Fruit fly (Drosophila melanogaster) whole organism, embryonic: Measurements from ENCODE around the gene cue.

Experiments used
- Adf1 ChIP-seq: fragments of 200-800 bp; sonication (Bioruptor generic); IDR thresholded peaks from 2 replicates; pipeline ENCODE4 v1.3.6; 2022; ENCODE audit warnings: missing biosample characterization, missing genetic modification characterization
- Atf3 ChIP-seq: fragments of 200-800 bp; sonication (Bioruptor generic); optimal IDR thresholded peaks from 3 replicates; lab custom pipeline; 2016; ENCODE audit warnings: missing biosample characterization, missing genetic modification characterization
- CG10147 ChIP-seq: fragments of 200-800 bp; sonication (Bioruptor generic); optimal IDR thresholded peaks from 2 replicates; lab custom pipeline; 2019; ENCODE audit warnings: missing biosample characterization, mild to moderate bottlenecking, missing genetic modification characterization, moderate library complexity
- CG10209 ChIP-seq: fragments of 200-800 bp; sonication (Bioruptor generic); optimal IDR thresholded peaks from 3 replicates; lab custom pipeline; 2017; ENCODE audit warnings: missing biosample characterization, mild to moderate bottlenecking, missing genetic modification characterization, missing genetic modification reagents
- CG11504 ChIP-seq: fragments of 200-800 bp; sonication (Bioruptor generic); optimal IDR thresholded peaks from 3 replicates; lab custom pipeline; 2019; ENCODE audit warnings: missing biosample characterization, mild to moderate bottlenecking, missing genetic modification characterization, moderate library complexity
- CG11723 ChIP-seq: fragments of 200-800 bp; sonication (Bioruptor generic); optimal IDR thresholded peaks from 2 replicates; lab custom pipeline; 2017; ENCODE audit warnings: missing biosample characterization, mild to moderate bottlenecking, missing genetic modification characterization
- CG12104 ChIP-seq: fragments of 200-800 bp; sonication (Bioruptor generic); optimal IDR thresholded peaks from 3 replicates; lab custom pipeline; 2016; ENCODE audit warnings: missing biosample characterization, missing genetic modification characterization
- CG2199 ChIP-seq: fragments of 200-800 bp; sonication (Bioruptor generic); IDR thresholded peaks from 3 replicates; pipeline ENCODE4 v1.3.6; 2022; ENCODE audit warnings: missing biosample characterization, missing genetic modification characterization
- CG30020 ChIP-seq: fragments of 200-800 bp; optimal IDR thresholded peaks from 2 replicates; lab custom pipeline; 2019; ENCODE audit warnings: missing biosample characterization, mild to moderate bottlenecking, missing genetic modification characterization, moderate library complexity
- CG32532 ChIP-seq: fragments of 200-800 bp; sonication (Bioruptor generic); IDR thresholded peaks from 2 replicates; pipeline ENCODE4 v1.3.6; 2022; ENCODE audit warnings: missing biosample characterization, missing genetic modification characterization
- CG4404 ChIP-seq: fragments of 200-800 bp; sonication (Bioruptor generic); IDR thresholded peaks from 2 replicates; pipeline ENCODE4 v1.3.6; 2022; ENCODE audit warnings: missing biosample characterization, missing genetic modification characterization
- CG4617 ChIP-seq: fragments of 200-800 bp; sonication (Bioruptor generic); optimal IDR thresholded peaks from 3 replicates; lab custom pipeline; 2016; ENCODE audit warnings: missing biosample characterization, missing genetic modification characterization, borderline replicate concordance
- CG4707 ChIP-seq: fragments of 200-800 bp; sonication (Bioruptor generic); optimal IDR thresholded peaks from 2 replicates; lab custom pipeline; 2018; ENCODE audit warnings: missing biosample characterization, mild to moderate bottlenecking, missing genetic modification characterization, moderate library complexity
- CG4730 ChIP-seq: fragments of 200-800 bp; sonication (Bioruptor generic); IDR thresholded peaks from 2 replicates; pipeline ENCODE4 v1.3.6; 2022; ENCODE audit warnings: missing biosample characterization, missing genetic modification characterization
- CG4854 ChIP-seq: fragments of 200-800 bp; sonication (Bioruptor generic); optimal IDR thresholded peaks from 2 replicates; lab custom pipeline; 2016; ENCODE audit warnings: missing biosample characterization, missing genetic modification characterization, inconsistent platforms
- CG7372 ChIP-seq: fragments of 200-800 bp; sonication (Bioruptor generic); IDR thresholded peaks from 2 replicates; pipeline ENCODE4 v1.3.6; 2022; ENCODE audit warnings: missing biosample characterization, missing genetic modification characterization
- CG7745 ChIP-seq: fragments of 200-800 bp; sonication (Bioruptor generic); optimal IDR thresholded peaks from 2 replicates; lab custom pipeline; 2018; ENCODE audit warnings: missing biosample characterization, mild to moderate bottlenecking, missing genetic modification characterization, moderate library complexity
- CG8089 ChIP-seq: fragments of 200-800 bp; sonication (Bioruptor generic); optimal IDR thresholded peaks from 3 replicates; lab custom pipeline; 2016; ENCODE audit warnings: missing biosample characterization, missing genetic modification characterization
- CG8478 ChIP-seq: fragments of >200 bp; optimal IDR thresholded peaks from 2 replicates; lab custom pipeline; 2018
- CG9437 ChIP-seq: fragments of 200-800 bp; sonication (Bioruptor generic); optimal IDR thresholded peaks from 2 replicates; lab custom pipeline; 2018; ENCODE audit warnings: missing biosample characterization, mild to moderate bottlenecking, missing genetic modification characterization
- Dll ChIP-seq: fragments of 200-800 bp; sonication (Bioruptor generic); IDR thresholded peaks from 4 replicates; pipeline ENCODE4 v1.3.6; 2022; ENCODE audit warnings: missing biosample characterization, missing genetic modification characterization; ENCODE audit not compliant: partially characterized antibody
- H15 ChIP-seq: fragments of 200-800 bp; sonication (Bioruptor generic); IDR thresholded peaks from 3 replicates; pipeline ENCODE4 v1.3.6; 2022; ENCODE audit warnings: missing biosample characterization, missing genetic modification characterization
- Hmx ChIP-seq: fragments of 200-800 bp; sonication (Bioruptor generic); optimal IDR thresholded peaks from 2 replicates; lab custom pipeline; 2016; ENCODE audit warnings: missing biosample characterization, missing genetic modification characterization
- MESR4 ChIP-seq: fragments of 200-800 bp; sonication (Bioruptor generic); optimal IDR thresholded peaks from 2 replicates; lab custom pipeline; 2018; ENCODE audit warnings: missing biosample characterization, mild to moderate bottlenecking, missing genetic modification characterization, moderate library complexity
- NFAT ChIP-seq: fragments of 200-800 bp; sonication (Bioruptor generic); IDR thresholded peaks from 2 replicates; pipeline ENCODE4 v1.3.6; 2022; ENCODE audit warnings: missing biosample characterization, missing genetic modification characterization
- Neu2 ChIP-seq: fragments of 200-800 bp; sonication (Bioruptor generic); optimal IDR thresholded peaks from 3 replicates; lab custom pipeline; 2016; ENCODE audit warnings: missing biosample characterization, missing genetic modification characterization, borderline replicate concordance
- PHDP ChIP-seq: fragments of 200-800 bp; sonication (Bioruptor generic); optimal IDR thresholded peaks from 3 replicates; lab custom pipeline; 2018; ENCODE audit warnings: missing biosample characterization, mild to moderate bottlenecking, missing genetic modification characterization, moderate library complexity
- Sin3A ChIP-seq: fragments of >200 bp; optimal IDR thresholded peaks from 2 replicates; lab custom pipeline; 2018
- Ssrp ChIP-seq: fragments of 200-800 bp; sonication (Bioruptor generic); optimal IDR thresholded peaks from 2 replicates; lab custom pipeline; 2018; ENCODE audit warnings: missing biosample characterization, mild to moderate bottlenecking, missing genetic modification characterization, moderate library complexity
- Trl ChIP-seq, 3 experiments: fragments of >200 bp in 2 of 3; fragments of 200-800 bp in 1 of 3; sonication (Bioruptor generic) in 1 of 3; optimal IDR thresholded peaks; 2 replicates in 1 of 3; 3 replicates in 2 of 3; lab custom pipeline; 2016 to 2017; ENCODE audit warnings: missing biosample characterization in 1 of 3, missing genetic modification characterization in 1 of 3
- aop ChIP-seq: fragments of 200-800 bp; sonication (Bioruptor generic); IDR thresholded peaks from 2 replicates; pipeline ENCODE4 v1.3.6; 2022; ENCODE audit warnings: missing biosample characterization, missing genetic modification characterization
- ara ChIP-seq: fragments of 200-800 bp; sonication (Bioruptor generic); IDR thresholded peaks from 2 replicates; pipeline ENCODE4 v1.3.6; 2022; ENCODE audit warnings: missing biosample characterization, missing genetic modification characterization
- ase ChIP-seq: fragments of 200-800 bp; sonication (Bioruptor generic); IDR thresholded peaks from 3 replicates; pipeline ENCODE4 v1.3.6; 2022; ENCODE audit warnings: missing biosample characterization, missing genetic modification characterization
- chif ChIP-seq, 2 experiments: fragments of 200-800 bp; sonication (Bioruptor generic); optimal IDR thresholded peaks; 3 replicates each; lab custom pipeline; 2016; ENCODE audit warnings: missing biosample characterization in 2 of 2, missing genetic modification characterization in 2 of 2
- cwo ChIP-seq: fragments of 200-800 bp; sonication (Bioruptor generic); optimal IDR thresholded peaks from 3 replicates; lab custom pipeline; 2017; ENCODE audit warnings: missing biosample characterization, missing genetic modification characterization, mild to moderate bottlenecking, moderate library complexity, missing genetic modification reagents
- da ChIP-seq: fragments of 200-800 bp; sonication (Bioruptor generic); optimal IDR thresholded peaks from 2 replicates; lab custom pipeline; 2016; ENCODE audit warnings: missing biosample characterization, missing genetic modification characterization
- dati ChIP-seq: fragments of 200-800 bp; sonication (Bioruptor generic); IDR thresholded peaks from 2 replicates; pipeline ENCODE4 v1.3.6; 2022; ENCODE audit warnings: missing biosample characterization, missing genetic modification characterization
- eyg ChIP-seq: fragments of 200-800 bp; sonication (Bioruptor generic); optimal IDR thresholded peaks from 3 replicates; lab custom pipeline; 2016; ENCODE audit warnings: missing biosample characterization, missing genetic modification characterization
- gce ChIP-seq: fragments of 200-800 bp; sonication (Bioruptor generic); IDR thresholded peaks from 3 replicates; pipeline ENCODE4 v1.3.6; 2022; ENCODE audit warnings: missing biosample characterization, missing genetic modification characterization
- ind ChIP-seq: fragments of 200-800 bp; sonication (Bioruptor generic); optimal IDR thresholded peaks from 3 replicates; lab custom pipeline; 2016; ENCODE audit warnings: missing biosample characterization, missing genetic modification characterization
- inv ChIP-seq: fragments of 200-800 bp; sonication (Bioruptor generic); IDR thresholded peaks from 2 replicates; pipeline ENCODE4 v1.3.6; 2022; ENCODE audit warnings: missing biosample characterization, missing genetic modification characterization; ENCODE audit not compliant: partially characterized antibody
- ken ChIP-seq: fragments of 200-800 bp; sonication (Bioruptor generic); IDR thresholded peaks from 3 replicates; pipeline ENCODE4 v1.3.6; 2022; ENCODE audit warnings: missing biosample characterization, missing genetic modification characterization
- klu ChIP-seq: fragments of 200-800 bp; sonication (Bioruptor generic); IDR thresholded peaks from 2 replicates; pipeline ENCODE4 v1.3.6; 2022; ENCODE audit warnings: missing biosample characterization, missing genetic modification characterization
- maf-S ChIP-seq: fragments of 200-800 bp; sonication (Bioruptor generic); optimal IDR thresholded peaks from 2 replicates; lab custom pipeline; 2016; ENCODE audit warnings: missing biosample characterization, missing genetic modification characterization
- nmo ChIP-seq: fragments of 200-800 bp; sonication (Bioruptor generic); optimal IDR thresholded peaks from 2 replicates; lab custom pipeline; 2018; ENCODE audit warnings: missing biosample characterization, mild to moderate bottlenecking, missing genetic modification characterization, moderate library complexity
- otp ChIP-seq: fragments of 200-800 bp; sonication (Bioruptor generic); IDR thresholded peaks from 3 replicates; pipeline ENCODE4, ENCODE4 v1.3.6; 2022; ENCODE audit warnings: missing biosample characterization, missing genetic modification characterization
- pzg ChIP-seq: fragments of 200-800 bp; sonication (Bioruptor generic); optimal IDR thresholded peaks from 3 replicates; lab custom pipeline; 2018; ENCODE audit warnings: missing biosample characterization, mild to moderate bottlenecking, missing genetic modification characterization, moderate library complexity
- scrt ChIP-seq: fragments of 200-800 bp; sonication (Bioruptor generic); optimal IDR thresholded peaks from 2 replicates; lab custom pipeline; 2018; ENCODE audit warnings: missing biosample characterization, mild to moderate bottlenecking, missing genetic modification characterization, moderate library complexity
- shn ChIP-seq: fragments of 200-800 bp; sonication (Bioruptor generic); optimal IDR thresholded peaks from 3 replicates; lab custom pipeline; 2016; ENCODE audit warnings: missing biosample characterization, missing genetic modification characterization
- slbo ChIP-seq: fragments of 200-800 bp; sonication (Bioruptor generic); IDR thresholded peaks from 2 replicates; pipeline ENCODE4 v1.3.6; 2022; ENCODE audit warnings: missing biosample characterization, missing genetic modification characterization
- stwl ChIP-seq: fragments of 200-800 bp; sonication (Bioruptor generic); optimal IDR thresholded peaks from 3 replicates; lab custom pipeline; 2018; ENCODE audit warnings: missing biosample characterization, mild to moderate bottlenecking, missing genetic modification characterization, moderate library complexity
- zen ChIP-seq: fragments of 200-800 bp; sonication (Bioruptor generic); optimal IDR thresholded peaks from 3 replicates; lab custom pipeline; 2018; ENCODE audit warnings: missing biosample characterization, mild to moderate bottlenecking, missing genetic modification characterization, moderate library complexity

Gene cue

dm6 chr3L:1549148-1549547 is 32.1 kb upstream of the cue start (continued):
- TF ChIP-seq inv (no peak), zen (no peak), Trl (optimal IDR thresholded peaks at IDR 0.05; lab: Kevin White, UChicago) (no peak), Trl (GFP tag; optimal IDR thresholded peaks at IDR 0.05; lab: Kevin White, UChicago) (no peak), Atf3 (GFP tag; lab: Kevin White, UChicago) (no peak), CG10147 (GFP tag; lab: Kevin White, UChicago) (no peak), klu (no peak), CG8089 (GFP tag; lab: Kevin White, UChicago) (no peak), CG11723 (GFP tag; lab: Kevin White, UChicago) (no peak), stwl (tag; lab: Kevin White, UChicago) (no peak), MESR4 (GFP tag; lab: Kevin White, UChicago) (no peak), CG4730 (no peak), Ssrp (tag; lab: Kevin White, UChicago) (peak; percentile 35), Adf1 (no peak), PHDP (tag; lab: Kevin White, UChicago) (peak; percentile 29), CG12104 (GFP tag; lab: Kevin White, UChicago) (no peak), Sin3A (lab: Kevin White, UChicago) (no peak), chif (GFP tag; optimal IDR thresholded peaks at IDR 0.05; lab: Kevin White, UChicago) (peak; percentile 4 to 12), CG30020 (no peak), CG2199 (GFP tag; lab: Robert Waterston, UW) (peak; percentile 78; the same call in 2 of the 3 replicates), slbo (GFP tag; lab: Robert Waterston, UW) (peak; percentile 42; the same call in 1 of the 2 replicates), CG4707 (GFP tag; lab: Kevin White, UChicago) (peak; percentile 93), CG7745 (tag; lab: Kevin White, UChicago) (no peak), CG11504 (peak; percentile 35), ase (GFP tag; lab: Robert Waterston, UW) (no peak), otp (GFP tag; lab: Robert Waterston, UW) (peak; percentile 67), ara (GFP tag; lab: Robert Waterston, UW) (peak; percentile 58; the same call in 1 of the 2 replicates), H15 (no peak), CG4854 (GFP tag; lab: Kevin White, UChicago) (no peak), maf-S (GFP tag; lab: Kevin White, UChicago) (no peak), eyg (GFP tag; lab: Kevin White, UChicago) (no peak), CG4617 (GFP tag; lab: Kevin White, UChicago) (no peak), CG4404 (no peak), aop (GFP tag; lab: Robert Waterston, UW) (no peak), scrt (GFP tag; lab: Kevin White, UChicago) (no peak), ind (no peak), da (GFP tag; lab: Kevin White, UChicago) (no peak), CG9437 (GFP tag; lab: Kevin White, UChicago) (no peak), cwo (GFP tag; lab: Kevin White, UChicago) (peak; percentile 84), CG32532 (peak; percentile 50; the same call in 1 of the 2 replicates), CG7372 (GFP tag; lab: Robert Waterston, UW) (no peak), ken (GFP tag; lab: Robert Waterston, UW) (no peak), CG10209 (GFP tag; lab: Kevin White, UChicago) (no peak), Dll (GFP tag; lab: Robert Waterston, UW) (no peak), gce (GFP tag; lab: Robert Waterston, UW) (no peak), dati (GFP tag; lab: Robert Waterston, UW) (no peak), Hmx (GFP tag; lab: Kevin White, UChicago) (no peak), NFAT (GFP tag; lab: Robert Waterston, UW) (peak; percentile 29), Neu2 (GFP tag; lab: Kevin White, UChicago) (no peak), nmo (GFP tag; lab: Kevin White, UChicago) (peak; percentile 13), shn (GFP tag; lab: Kevin White, UChicago) (no peak), CG8478 (lab: Kevin White, UChicago) (no peak), pzg (GFP tag; lab: Kevin White, UChicago) (no peak)
